Fruit fly (Drosophila melanogaster) whole organism, embryonic: Measurements from ENCODE around the gene dock.
A peak's percentile ranks its signal among the peaks of the same experiment; 100 is the strongest.

Experiments
- CG11247 ChIP-seq: fragments of 200-800 bp; sonication (Bioruptor generic); IDR thresholded peaks from 2 replicates; pipeline ENCODE4 v1.3.6; 2022; ENCODE audit warnings: missing biosample characterization, missing genetic modification characterization
- CG11504 ChIP-seq: fragments of 200-800 bp; sonication (Bioruptor generic); optimal IDR thresholded peaks from 3 replicates; lab custom pipeline; 2019; ENCODE audit warnings: missing biosample characterization, mild to moderate bottlenecking, missing genetic modification characterization, moderate library complexity
- CG11723 ChIP-seq: fragments of 200-800 bp; sonication (Bioruptor generic); optimal IDR thresholded peaks from 2 replicates; lab custom pipeline; 2017; ENCODE audit warnings: missing biosample characterization, mild to moderate bottlenecking, missing genetic modification characterization
- CG12071 ChIP-seq: fragments of 200-800 bp; sonication (Bioruptor generic); optimal IDR thresholded peaks from 3 replicates; lab custom pipeline; 2018; ENCODE audit warnings: missing biosample characterization, mild to moderate bottlenecking, missing genetic modification characterization
- CG12104 ChIP-seq: fragments of 200-800 bp; sonication (Bioruptor generic); optimal IDR thresholded peaks from 3 replicates; lab custom pipeline; 2016; ENCODE audit warnings: missing biosample characterization, missing genetic modification characterization
- CG13894 ChIP-seq: fragments of 200-800 bp; sonication (Bioruptor generic); optimal IDR thresholded peaks from 3 replicates; lab custom pipeline; 2018; ENCODE audit warnings: missing biosample characterization, mild to moderate bottlenecking, missing genetic modification characterization, moderate library complexity
- CG14441 ChIP-seq: fragments of 200-800 bp; sonication (Bioruptor generic); IDR thresholded peaks from 2 replicates; pipeline ENCODE4 v1.3.6; 2022; ENCODE audit warnings: missing biosample characterization, missing genetic modification characterization
- CG15073 ChIP-seq: fragments of 200-800 bp; sonication (Bioruptor generic); optimal IDR thresholded peaks from 2 replicates; lab custom pipeline; 2016; ENCODE audit warnings: missing biosample characterization, missing genetic modification characterization
- CG15601 ChIP-seq: fragments of 200-800 bp; sonication (Bioruptor generic); optimal IDR thresholded peaks from 3 replicates; lab custom pipeline; 2019; ENCODE audit warnings: missing biosample characterization, mild to moderate bottlenecking, missing genetic modification characterization, moderate library complexity
- CG1603 ChIP-seq: fragments of 200-800 bp; sonication (Bioruptor generic); optimal IDR thresholded peaks from 2 replicates; lab custom pipeline; 2019; ENCODE audit warnings: missing biosample characterization, mild to moderate bottlenecking, missing genetic modification characterization, moderate library complexity
- CG16863 ChIP-seq: fragments of 200-800 bp; sonication (Bioruptor generic); optimal IDR thresholded peaks from 3 replicates; lab custom pipeline; 2016; ENCODE audit warnings: missing biosample characterization, missing genetic modification characterization
- CG17186 ChIP-seq: fragments of 200-800 bp; sonication (Bioruptor generic); optimal IDR thresholded peaks from 3 replicates; lab custom pipeline; 2017; ENCODE audit warnings: missing biosample characterization, missing genetic modification reagents, missing genetic modification characterization
- CG17385 ChIP-seq: fragments of 200-800 bp; sonication (Bioruptor generic); optimal IDR thresholded peaks from 3 replicates; lab custom pipeline; 2018; ENCODE audit warnings: missing biosample characterization, mild to moderate bottlenecking, missing genetic modification characterization
- CG17829 ChIP-seq: fragments of 200-800 bp; optimal IDR thresholded peaks from 2 replicates; lab custom pipeline; 2019; ENCODE audit warnings: missing biosample characterization, mild to moderate bottlenecking, missing genetic modification characterization, moderate library complexity
- CG30431 ChIP-seq: fragments of 200-800 bp; sonication (Bioruptor generic); optimal IDR thresholded peaks from 2 replicates; lab custom pipeline; 2017; ENCODE audit warnings: missing biosample characterization, missing genetic modification characterization
- CG32767 ChIP-seq: fragments of 200-800 bp; sonication (Bioruptor generic); IDR thresholded peaks from 2 replicates; pipeline ENCODE4 v1.3.6; 2022; ENCODE audit warnings: missing biosample characterization, missing genetic modification characterization
- CG3407 ChIP-seq: fragments of 200-800 bp; sonication (Bioruptor generic); optimal IDR thresholded peaks from 2 replicates; lab custom pipeline; 2018; ENCODE audit warnings: missing biosample characterization, mild to moderate bottlenecking, missing genetic modification characterization
- CG4854 ChIP-seq: fragments of 200-800 bp; sonication (Bioruptor generic); optimal IDR thresholded peaks from 2 replicates; lab custom pipeline; 2016; ENCODE audit warnings: missing biosample characterization, missing genetic modification characterization, inconsistent platforms
- CG8290 ChIP-seq, 3 experiments: fragments of 200-800 bp; sonication (Bioruptor generic); optimal IDR thresholded peaks; 2 replicates each; lab custom pipeline; 2016 to 2019; ENCODE audit warnings: missing biosample characterization in 3 of 3, missing genetic modification characterization in 3 of 3, mild to moderate bottlenecking in 2 of 3, moderate library complexity in 1 of 3
- CG9437 ChIP-seq: fragments of 200-800 bp; sonication (Bioruptor generic); optimal IDR thresholded peaks from 2 replicates; lab custom pipeline; 2018; ENCODE audit warnings: missing biosample characterization, mild to moderate bottlenecking, missing genetic modification characterization
- Camta ChIP-seq: fragments of 200-800 bp; sonication (Bioruptor generic); optimal IDR thresholded peaks from 2 replicates; lab custom pipeline; 2016; ENCODE audit warnings: missing biosample characterization, missing genetic modification characterization
- D19A ChIP-seq: fragments of 200-800 bp; optimal IDR thresholded peaks from 3 replicates; lab custom pipeline; 2019; ENCODE audit warnings: missing biosample characterization, mild to moderate bottlenecking, missing genetic modification characterization, moderate library complexity
- Dad ChIP-seq: fragments of 200-800 bp; sonication (Bioruptor generic); optimal IDR thresholded peaks from 3 replicates; lab custom pipeline; 2016; ENCODE audit warnings: missing biosample characterization, missing genetic modification characterization
- Dll ChIP-seq: fragments of 200-800 bp; sonication (Bioruptor generic); IDR thresholded peaks from 4 replicates; pipeline ENCODE4 v1.3.6; 2022; ENCODE audit warnings: missing biosample characterization, missing genetic modification characterization; ENCODE audit not compliant: partially characterized antibody
- Eip74EF ChIP-seq, 2 experiments: fragments of 200-800 bp in 1 of 2; fragments of >200 bp in 1 of 2; sonication (Bioruptor generic) in 1 of 2; optimal IDR thresholded peaks; 2 replicates each; lab custom pipeline; 2017 to 2019; ENCODE audit warnings: missing biosample characterization in 2 of 2, missing genetic modification characterization in 2 of 2, mild to moderate bottlenecking in 1 of 2, moderate library complexity in 1 of 2
- Fer2 ChIP-seq: fragments of 200-800 bp; sonication (Bioruptor generic); optimal IDR thresholded peaks from 2 replicates; lab custom pipeline; 2018; ENCODE audit warnings: missing biosample characterization, mild to moderate bottlenecking, missing genetic modification characterization, moderate library complexity
- Kr ChIP-seq: fragments of 200-800 bp; sonication (Bioruptor generic); optimal IDR thresholded peaks from 2 replicates; lab custom pipeline; 2017; ENCODE audit warnings: missing biosample characterization, mild to moderate bottlenecking, missing genetic modification characterization
- MTF-1 ChIP-seq: fragments of 200-800 bp; sonication (Bioruptor generic); optimal IDR thresholded peaks from 2 replicates; lab custom pipeline; 2018; ENCODE audit warnings: missing biosample characterization, mild to moderate bottlenecking, missing genetic modification characterization, borderline replicate concordance
- Max ChIP-seq: fragments of 200-800 bp; sonication (Bioruptor generic); optimal IDR thresholded peaks from 2 replicates; lab custom pipeline; 2016; ENCODE audit warnings: missing biosample characterization, mild to moderate bottlenecking, missing genetic modification characterization
- NC2β ChIP-seq: fragments of 200-800 bp; sonication (Bioruptor generic); optimal IDR thresholded peaks from 2 replicates; lab custom pipeline; 2016; ENCODE audit warnings: missing biosample characterization, missing genetic modification characterization
- NFAT ChIP-seq: fragments of 200-800 bp; sonication (Bioruptor generic); IDR thresholded peaks from 2 replicates; pipeline ENCODE4 v1.3.6; 2022; ENCODE audit warnings: missing biosample characterization, missing genetic modification characterization
- Opbp ChIP-seq: fragments of 200-800 bp; sonication (Bioruptor generic); IDR thresholded peaks from 3 replicates; pipeline ENCODE4 v1.3.6; 2022; ENCODE audit warnings: missing biosample characterization, missing genetic modification characterization; ENCODE audit not compliant: partially characterized antibody
- Side ChIP-seq: fragments of 200-800 bp; sonication (Bioruptor generic); optimal IDR thresholded peaks from 2 replicates; lab custom pipeline; 2016; ENCODE audit warnings: missing biosample characterization, missing genetic modification characterization
- chn ChIP-seq: fragments of 200-800 bp; sonication (Bioruptor generic); optimal IDR thresholded peaks from 2 replicates; lab custom pipeline; 2016; ENCODE audit warnings: missing biosample characterization, missing genetic modification characterization
- dati ChIP-seq: fragments of 200-800 bp; sonication (Bioruptor generic); IDR thresholded peaks from 2 replicates; pipeline ENCODE4 v1.3.6; 2022; ENCODE audit warnings: missing biosample characterization, missing genetic modification characterization
- eyg ChIP-seq: fragments of 200-800 bp; sonication (Bioruptor generic); optimal IDR thresholded peaks from 3 replicates; lab custom pipeline; 2016; ENCODE audit warnings: missing biosample characterization, missing genetic modification characterization
- gce ChIP-seq: fragments of 200-800 bp; sonication (Bioruptor generic); IDR thresholded peaks from 3 replicates; pipeline ENCODE4 v1.3.6; 2022; ENCODE audit warnings: missing biosample characterization, missing genetic modification characterization
- gsb-n ChIP-seq: fragments of 200-800 bp; sonication (Bioruptor generic); optimal IDR thresholded peaks from 3 replicates; lab custom pipeline; 2018; ENCODE audit warnings: missing biosample characterization, mild to moderate bottlenecking, missing genetic modification characterization
- hb ChIP-seq: fragments of 200-800 bp; sonication (Bioruptor generic); IDR thresholded peaks from 3 replicates; pipeline ENCODE4 v1.3.6; 2022; ENCODE audit warnings: missing biosample characterization, missing genetic modification characterization; ENCODE audit not compliant: partially characterized antibody
- inv ChIP-seq: fragments of 200-800 bp; sonication (Bioruptor generic); IDR thresholded peaks from 2 replicates; pipeline ENCODE4 v1.3.6; 2022; ENCODE audit warnings: missing biosample characterization, missing genetic modification characterization; ENCODE audit not compliant: partially characterized antibody
- lab ChIP-seq: fragments of 200-800 bp; sonication (Bioruptor generic); optimal IDR thresholded peaks from 3 replicates; lab custom pipeline; 2017; ENCODE audit warnings: missing biosample characterization, missing genetic modification characterization, mild to moderate bottlenecking, moderate library complexity, missing genetic modification reagents
- luna ChIP-seq: fragments of 200-800 bp; sonication (Bioruptor generic); optimal IDR thresholded peaks from 2 replicates; lab custom pipeline; 2016; ENCODE audit warnings: missing biosample characterization, missing genetic modification characterization
- nmo ChIP-seq: fragments of 200-800 bp; sonication (Bioruptor generic); optimal IDR thresholded peaks from 2 replicates; lab custom pipeline; 2018; ENCODE audit warnings: missing biosample characterization, mild to moderate bottlenecking, missing genetic modification characterization, moderate library complexity
- pho ChIP-seq: fragments of 200-800 bp; sonication (Bioruptor generic); optimal IDR thresholded peaks from 2 replicates; lab custom pipeline; 2016; ENCODE audit warnings: missing biosample characterization, missing genetic modification characterization
- row ChIP-seq: fragments of 200-800 bp; sonication (Bioruptor generic); IDR thresholded peaks from 3 replicates; pipeline ENCODE4 v1.3.6; 2022; ENCODE audit warnings: missing biosample characterization, missing genetic modification characterization
- sc ChIP-seq, 3 experiments: fragments of >200 bp in 2 of 3; fragments of 200-800 bp in 1 of 3; sonication (Bioruptor generic) in 1 of 3; optimal IDR thresholded peaks; 2 replicates in 2 of 3; 3 replicates in 1 of 3; lab custom pipeline; 2017; ENCODE audit warnings: mild to moderate bottlenecking in 1 of 3, missing biosample characterization in 1 of 3, missing genetic modification characterization in 1 of 3, missing genetic modification reagents in 1 of 3
- sim ChIP-seq: fragments of 200-800 bp; sonication (Bioruptor generic); IDR thresholded peaks from 2 replicates; pipeline ENCODE4 v1.3.6; 2022; ENCODE audit warnings: missing biosample characterization, missing genetic modification characterization
- yki ChIP-seq: fragments of >200 bp; optimal IDR thresholded peaks from 3 replicates; lab custom pipeline; 2018
- zf30C ChIP-seq: fragments of 200-800 bp; sonication (Bioruptor generic); optimal IDR thresholded peaks from 3 replicates; lab custom pipeline; 2018; ENCODE audit warnings: missing biosample characterization, mild to moderate bottlenecking, missing genetic modification characterization

Gene dock

DNA sequence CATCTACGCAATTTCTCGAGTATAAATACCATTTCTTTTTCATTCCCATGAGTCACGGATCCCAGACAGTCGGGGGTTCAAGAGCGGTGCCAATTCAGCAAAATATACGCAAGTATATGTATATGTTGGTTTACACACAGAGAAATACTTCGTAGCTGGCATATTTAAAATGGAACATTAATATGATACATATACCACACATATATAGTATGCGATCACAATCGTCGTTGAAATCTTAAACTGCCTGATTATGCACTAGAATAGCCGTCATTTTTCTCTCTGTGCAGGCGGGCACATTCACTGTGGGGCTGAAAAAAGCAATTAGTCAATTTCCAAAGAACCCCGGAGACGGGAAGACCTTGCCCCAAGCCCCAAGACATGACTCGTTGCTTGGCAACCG is 15.9 kb downstream of the dock start (continued):
- TF ChIP-seq CG17829 (tag; lab: Kevin White, UChicago) (peak; percentile 63), CG12104 (GFP tag; lab: Kevin White, UChicago) (peak; percentile 30), row (GFP tag; lab: Robert Waterston, UW) (peak; percentile 85), gsb-n (no peak), CG15073 (no peak), MTF-1 (no peak), NC2β (GFP tag; lab: Kevin White, UChicago) (peak; percentile 50), Max (peak; percentile 55), CG16863 (peak; percentile 41), CG1603 (peak; percentile 83), sc (optimal IDR thresholded peaks at IDR 0.05; lab: Kevin White, UChicago) (no peak), sc (GFP tag; optimal IDR thresholded peaks at IDR 0.05; lab: Kevin White, UChicago) (no peak), chn (peak; percentile 63), CG8290 (GFP tag; optimal IDR thresholded peaks at IDR 0.05; lab: Kevin White, UChicago) (peak; percentile 38), CG8290 (tag; optimal IDR thresholded peaks at IDR 0.05; lab: Kevin White, UChicago) (peak in 1 of 2 experiments; percentile 79), inv (no peak), CG11504 (peak; percentile 74), CG4854 (peak; percentile 48), Opbp (GFP tag; lab: Robert Waterston, UW) (no peak), hb (no peak), Kr (GFP tag; lab: Kevin White, UChicago) (no peak), CG32767 (peak; percentile 45; the same call in 1 of the 2 replicates), pho (GFP tag; lab: Kevin White, UChicago) (peak; percentile 75), NFAT (GFP tag; lab: Robert Waterston, UW) (peak; percentile 87), CG3407 (GFP tag; lab: Kevin White, UChicago) (peak; percentile 19), Side (no peak), CG30431 (peak; percentile 53), D19A (tag; lab: Kevin White, UChicago) (no peak), sim (GFP tag; lab: Robert Waterston, UW) (peak; percentile 42; the same call in 1 of the 2 replicates), CG14441 (GFP tag; lab: Robert Waterston, UW) (peak; percentile 81), gce (GFP tag; lab: Robert Waterston, UW) (peak; percentile 66; the same call in 1 of the 3 replicates), dati (peak; percentile 17; the same call in 1 of the 2 replicates), lab (GFP tag; lab: Kevin White, UChicago) (peak; percentile 90), CG15601 (tag; lab: Kevin White, UChicago) (peak; percentile 2), CG9437 (GFP tag; lab: Kevin White, UChicago) (peak; percentile 16), CG13894 (tag; lab: Kevin White, UChicago) (peak; percentile 73), eyg (peak; percentile 17), Camta (peak; percentile 51), Eip74EF (GFP tag; optimal IDR thresholded peaks at IDR 0.05; lab: Kevin White, UChicago) (peak in 1 of 2 experiments; percentile 48), nmo (GFP tag; lab: Kevin White, UChicago) (peak; percentile 54), zf30C (GFP tag; lab: Kevin White, UChicago) (peak; percentile 40), CG11247 (GFP tag; lab: Robert Waterston, UW) (peak; percentile 82), CG17186 (GFP tag; lab: Kevin White, UChicago) (no peak), Fer2 (tag; lab: Kevin White, UChicago) (peak; percentile 47), CG12071 (GFP tag; lab: Kevin White, UChicago) (peak; percentile 62), luna (GFP tag; lab: Kevin White, UChicago) (no peak), Dll (GFP tag; lab: Robert Waterston, UW) (no peak), Dad (GFP tag; lab: Kevin White, UChicago) (no peak), yki (lab: Kevin White, UChicago) (no peak), CG17385 (peak; percentile 57), CG11723 (GFP tag; lab: Kevin White, UChicago) (peak; percentile 54)
